Worm (Caenorhabditis elegans): Measurements from ENCODE around the gene Y39A1A.22.

- no peak for TF ChIP-seq mdl-1 (tag; optimal IDR thresholded peaks at IDR 0.05)
- TF ChIP-seq mml-1 (tag; optimal IDR thresholded peaks at IDR 0.05), result no peak
- TF ChIP-seq unc-62 (GFP tag; optimal IDR thresholded peaks at IDR 0.05), result no peak
- no peak for TF ChIP-seq skn-1 (tag; optimal IDR thresholded peaks at IDR 0.05)
- TF ChIP-seq snpc-4 (tag; optimal IDR thresholded peaks at IDR 0.05), result no peak
- no peak for TF ChIP-seq tbx-2 (tag; optimal IDR thresholded peaks at IDR 0.05)
- no peak for TF ChIP-seq nhr-23 (tag; optimal IDR thresholded peaks at IDR 0.05)
- no peak for TF ChIP-seq egl-5 (tag; optimal IDR thresholded peaks at IDR 0.05)
Measured at ce11 chrIII:10703833-10704232, 3.0 kb downstream of the Y39A1A.22 start.
